Fruit fly (Drosophila melanogaster) whole organism, prepupa: ENCODE results near the gene Mst77F.

Experiments used
- Blimp-1 ChIP-seq: fragments of 200-800 bp; sonication (Bioruptor generic); optimal IDR thresholded peaks from 3 replicates; lab custom pipeline; 2017; ENCODE audit warnings: missing biosample characterization, missing genetic modification characterization, mild to moderate bottlenecking, moderate library complexity, missing genetic modification reagents
- CG10631 ChIP-seq: fragments of 200-800 bp; sonication (Bioruptor generic); optimal IDR thresholded peaks from 2 replicates; lab custom pipeline; 2016; ENCODE audit warnings: missing biosample characterization, missing genetic modification characterization
- CG10669 ChIP-seq: fragments of 200-800 bp; sonication (Bioruptor generic); optimal IDR thresholded peaks from 3 replicates; lab custom pipeline; 2018; ENCODE audit warnings: missing biosample characterization, mild to moderate bottlenecking, missing genetic modification characterization, moderate library complexity
- CG11294 ChIP-seq: fragments of 200-800 bp; sonication (Bioruptor generic); IDR thresholded peaks from 2 replicates; pipeline ENCODE4 v1.3.6; 2022; ENCODE audit warnings: missing biosample characterization, missing genetic modification characterization
- CG11762 ChIP-seq: fragments of 200-800 bp; sonication (Bioruptor generic); optimal IDR thresholded peaks from 3 replicates; lab custom pipeline; 2016; ENCODE audit warnings: missing biosample characterization, missing genetic modification characterization; ENCODE audit not compliant: insufficient read depth
- CG11902 ChIP-seq: fragments of 200-800 bp; sonication (Bioruptor generic); optimal IDR thresholded peaks from 3 replicates; lab custom pipeline; 2016; ENCODE audit warnings: missing biosample characterization, missing genetic modification characterization
- CG3032 ChIP-seq: fragments of 200-800 bp; optimal IDR thresholded peaks from 2 replicates; lab custom pipeline; 2019; ENCODE audit warnings: missing biosample characterization, mild to moderate bottlenecking, missing genetic modification characterization, moderate library complexity
- CG31627 ChIP-seq: fragments of 200-800 bp; sonication (Bioruptor generic); optimal IDR thresholded peaks from 3 replicates; lab custom pipeline; 2016; ENCODE audit warnings: missing biosample characterization, missing genetic modification characterization
- CG34406 ChIP-seq: fragments of 200-800 bp; sonication (Bioruptor generic); optimal IDR thresholded peaks from 3 replicates; lab custom pipeline; 2016; ENCODE audit warnings: missing biosample characterization, missing genetic modification characterization
- CG6163 ChIP-seq: fragments of 200-800 bp; sonication (Bioruptor generic); IDR thresholded peaks from 3 replicates; pipeline ENCODE4 v1.3.6; 2022; ENCODE audit warnings: missing biosample characterization, missing genetic modification characterization
- CG6808 ChIP-seq: fragments of 200-800 bp; sonication (Bioruptor generic); optimal IDR thresholded peaks from 3 replicates; lab custom pipeline; 2017; ENCODE audit warnings: missing biosample characterization, missing genetic modification characterization, mild to moderate bottlenecking, moderate library complexity, missing genetic modification reagents
- CG6854 ChIP-seq: fragments of 200-800 bp; sonication (Bioruptor generic); optimal IDR thresholded peaks from 2 replicates; lab custom pipeline; 2017; ENCODE audit warnings: missing biosample characterization, mild to moderate bottlenecking, missing genetic modification characterization
- CG7368 ChIP-seq: fragments of 200-800 bp; sonication (Bioruptor generic); optimal IDR thresholded peaks from 3 replicates; lab custom pipeline; 2016; ENCODE audit warnings: missing biosample characterization, missing genetic modification characterization
- CG8319 ChIP-seq: fragments of 200-800 bp; sonication (Bioruptor generic); optimal IDR thresholded peaks from 3 replicates; lab custom pipeline; 2016; ENCODE audit warnings: missing biosample characterization, missing genetic modification characterization
- CG8632 ChIP-seq: fragments of 200-800 bp; sonication (Bioruptor generic); optimal IDR thresholded peaks from 3 replicates; lab custom pipeline; 2016; ENCODE audit warnings: missing biosample characterization, missing genetic modification characterization
- CG9139 ChIP-seq: fragments of 200-800 bp; sonication (Bioruptor generic); optimal IDR thresholded peaks from 3 replicates; lab custom pipeline; 2017; ENCODE audit warnings: missing biosample characterization, mild to moderate bottlenecking, missing genetic modification characterization
- Eip75B ChIP-seq: fragments of 200-800 bp; sonication (Bioruptor generic); optimal IDR thresholded peaks from 3 replicates; lab custom pipeline; 2016; ENCODE audit warnings: missing biosample characterization, missing genetic modification characterization
- Eip93F ChIP-seq: fragments of 200-800 bp; sonication (Bioruptor generic); optimal IDR thresholded peaks from 2 replicates; lab custom pipeline; 2016; ENCODE audit warnings: missing biosample characterization, mild to moderate bottlenecking, missing genetic modification characterization
- Ets21C ChIP-seq: fragments of 200-800 bp; sonication (Bioruptor generic); optimal IDR thresholded peaks from 3 replicates; lab custom pipeline; 2016; ENCODE audit warnings: missing biosample characterization, missing genetic modification characterization
- Ets96B ChIP-seq: fragments of 200-800 bp; optimal IDR thresholded peaks from 2 replicates; lab custom pipeline; 2019; ENCODE audit warnings: missing biosample characterization, mild to moderate bottlenecking, missing genetic modification characterization, moderate library complexity
- Gug ChIP-seq: fragments of 200-800 bp; sonication (Bioruptor generic); IDR thresholded peaks from 2 replicates; pipeline ENCODE4 v1.3.6; 2022; ENCODE audit warnings: missing biosample characterization, missing genetic modification characterization
- Hr38 ChIP-seq: sonication (Bioruptor generic); optimal IDR thresholded peaks from 2 replicates; lab custom pipeline; 2016; ENCODE audit warnings: missing biosample characterization, missing genetic modification characterization
- Hr4 ChIP-seq: fragments of 200-800 bp; sonication (Bioruptor generic); optimal IDR thresholded peaks from 3 replicates; lab custom pipeline; 2016; ENCODE audit warnings: missing biosample characterization, missing genetic modification characterization
- Met ChIP-seq: fragments of 200-800 bp; sonication (Bioruptor generic); optimal IDR thresholded peaks from 3 replicates; lab custom pipeline; 2016; ENCODE audit warnings: missing biosample characterization, missing genetic modification characterization
- OdsH ChIP-seq: fragments of 200-800 bp; sonication (Bioruptor generic); optimal IDR thresholded peaks from 3 replicates; lab custom pipeline; 2016; ENCODE audit warnings: missing biosample characterization, missing genetic modification characterization
- Smox ChIP-seq: fragments of 200-800 bp; sonication (Bioruptor generic); optimal IDR thresholded peaks from 3 replicates; lab custom pipeline; 2016; ENCODE audit warnings: missing biosample characterization, missing genetic modification characterization
- Sox102F ChIP-seq: fragments of 200-800 bp; sonication (Bioruptor generic); optimal IDR thresholded peaks from 2 replicates; lab custom pipeline; 2016; ENCODE audit warnings: missing biosample characterization, mild to moderate bottlenecking, missing genetic modification characterization
- Sox14 ChIP-seq: fragments of 200-800 bp; sonication (Bioruptor generic); optimal IDR thresholded peaks from 3 replicates; lab custom pipeline; 2016; ENCODE audit warnings: missing biosample characterization, missing genetic modification characterization
- Sox15 ChIP-seq: fragments of 200-800 bp; sonication (Bioruptor generic); optimal IDR thresholded peaks from 3 replicates; lab custom pipeline; 2016; ENCODE audit warnings: missing biosample characterization, missing genetic modification characterization
- achi ChIP-seq: fragments of 200-800 bp; sonication (Bioruptor generic); optimal IDR thresholded peaks from 3 replicates; lab custom pipeline; 2016; ENCODE audit warnings: missing biosample characterization, missing genetic modification characterization
- acj6 ChIP-seq: fragments of 200-800 bp; sonication (Bioruptor generic); optimal IDR thresholded peaks from 3 replicates; lab custom pipeline; 2016; ENCODE audit warnings: missing biosample characterization, missing genetic modification characterization
- cyc ChIP-seq: fragments of 200-800 bp; sonication (Bioruptor generic); optimal IDR thresholded peaks from 3 replicates; lab custom pipeline; 2016; ENCODE audit warnings: missing biosample characterization, missing genetic modification characterization
- dac ChIP-seq: fragments of 200-800 bp; sonication (Bioruptor generic); optimal IDR thresholded peaks from 2 replicates; lab custom pipeline; 2017; ENCODE audit warnings: missing biosample characterization, mild to moderate bottlenecking, missing genetic modification characterization
- eg ChIP-seq: fragments of 200-800 bp; sonication (Bioruptor generic); IDR thresholded peaks from 3 replicates; pipeline ENCODE4 v1.3.6; 2022; ENCODE audit warnings: missing biosample characterization, missing genetic modification characterization
- esn ChIP-seq: fragments of 200-800 bp; sonication (Bioruptor generic); optimal IDR thresholded peaks from 2 replicates; lab custom pipeline; 2016; ENCODE audit warnings: missing biosample characterization, mild to moderate bottlenecking, missing genetic modification characterization, moderate library complexity
- fd59A ChIP-seq: fragments of 200-800 bp; sonication (Bioruptor generic); optimal IDR thresholded peaks from 2 replicates; lab custom pipeline; 2017; ENCODE audit warnings: missing biosample characterization, mild to moderate bottlenecking, missing genetic modification characterization, missing genetic modification reagents
- fd85E ChIP-seq: fragments of 200-800 bp; sonication (Bioruptor generic); optimal IDR thresholded peaks from 3 replicates; lab custom pipeline; 2016; ENCODE audit warnings: missing biosample characterization, missing genetic modification characterization
- fkh ChIP-seq: fragments of 200-800 bp; sonication (Bioruptor generic); optimal IDR thresholded peaks from 3 replicates; lab custom pipeline; 2017; ENCODE audit warnings: missing biosample characterization, mild to moderate bottlenecking, missing genetic modification characterization, moderate library complexity
- lz ChIP-seq: fragments of 200-800 bp; sonication (Bioruptor generic); optimal IDR thresholded peaks from 3 replicates; lab custom pipeline; 2016; ENCODE audit warnings: missing biosample characterization, missing genetic modification characterization
- net ChIP-seq: fragments of 200-800 bp; sonication (Bioruptor generic); optimal IDR thresholded peaks from 3 replicates; lab custom pipeline; 2016; ENCODE audit warnings: missing biosample characterization, missing genetic modification characterization
- pdm3 ChIP-seq: fragments of 200-800 bp; sonication (Bioruptor generic); optimal IDR thresholded peaks from 3 replicates; lab custom pipeline; 2016; ENCODE audit warnings: missing biosample characterization, missing genetic modification characterization
- spab ChIP-seq: fragments of 200-800 bp; sonication (Bioruptor generic); optimal IDR thresholded peaks from 2 replicates; lab custom pipeline; 2017; ENCODE audit warnings: missing biosample characterization, mild to moderate bottlenecking, missing genetic modification characterization, missing genetic modification reagents
- svp ChIP-seq: fragments of 200-800 bp; sonication (Bioruptor generic); peaks from one replicate; lab custom pipeline; 2016; ENCODE audit warnings: missing biosample characterization, missing genetic modification characterization
- vri ChIP-seq: fragments of 200-800 bp; sonication (Bioruptor generic); optimal IDR thresholded peaks from 3 replicates; lab custom pipeline; 2016; ENCODE audit warnings: missing biosample characterization, mild to moderate bottlenecking, missing genetic modification characterization

The Mst77F gene

dm6 chr3L:20771891-20772646 lies 45.8 kb downstream of the Mst77F start (continued):
- peak; percentile 88 for TF ChIP-seq CG6163 (GFP tag; lab: Robert Waterston, UW)
- TF ChIP-seq fd85E = no peak
- TF ChIP-seq CG6808 (GFP tag; lab: Kevin White, UChicago) = peak; percentile 63
- TF ChIP-seq fd59A = peak; percentile 53
- TF ChIP-seq CG11902 (GFP tag; lab: Kevin White, UChicago) = peak; percentile 56
- TF ChIP-seq Sox14 = peak; percentile 84
- peak; percentile 86 for TF ChIP-seq Hr4 (GFP tag; lab: Kevin White, UChicago)
- TF ChIP-seq svp (GFP tag; lab: Kevin White, UChicago) = peak; percentile 91
- TF ChIP-seq CG8632 (GFP tag; lab: Kevin White, UChicago) = peak; percentile 78
- peak; percentile 86 for TF ChIP-seq pdm3 (GFP tag; lab: Kevin White, UChicago)
- peak; percentile 79 for TF ChIP-seq CG31627 (GFP tag; lab: Kevin White, UChicago)
- peak; percentile 87 for TF ChIP-seq Met
- peak; percentile 83 for TF ChIP-seq achi (GFP tag; lab: Kevin White, UChicago)
- peak; percentile 83 for TF ChIP-seq Smox (GFP tag; lab: Kevin White, UChicago)
- peak; percentile 62 for TF ChIP-seq CG8319
- peak; percentile 8 for TF ChIP-seq fkh (GFP tag; lab: Kevin White, UChicago)
- peak; percentile 85 for TF ChIP-seq lz (GFP tag; lab: Kevin White, UChicago)
- peak; percentile 57 for TF ChIP-seq Sox15 (GFP tag; lab: Kevin White, UChicago)
- no peak for TF ChIP-seq Hr38 (GFP tag; lab: Kevin White, UChicago)
- peak; percentile 65 for TF ChIP-seq spab (GFP tag; lab: Kevin White, UChicago)
- peak; percentile 85 for TF ChIP-seq Eip75B
- peak; percentile 79 for TF ChIP-seq Ets96B (tag; lab: Kevin White, UChicago)
- TF ChIP-seq esn (GFP tag; lab: Kevin White, UChicago) = peak; percentile 86
- peak; percentile 84 for TF ChIP-seq CG10669 (GFP tag; lab: Kevin White, UChicago)
- TF ChIP-seq acj6 (GFP tag; lab: Kevin White, UChicago) = peak; percentile 79
- TF ChIP-seq CG3032 (tag; lab: Kevin White, UChicago) = peak; percentile 72
- TF ChIP-seq cyc = peak; percentile 76
- peak; percentile 72 for TF ChIP-seq CG10631 (GFP tag; lab: Kevin White, UChicago)

- TF ChIP-seq CG10631 (GFP tag; lab: Kevin White, UChicago) (peak; percentile 76), Sox14 (peak; percentile 13), Smox (GFP tag; lab: Kevin White, UChicago) (peak; percentile 51), CG6808 (GFP tag; lab: Kevin White, UChicago) (no peak), cyc (peak; percentile 29), CG6854 (GFP tag; lab: Kevin White, UChicago) (no peak), Ets21C (GFP tag; lab: Kevin White, UChicago) (peak; percentile 12), CG7368 (GFP tag; lab: Kevin White, UChicago) (no peak), CG11294 (GFP tag; lab: Robert Waterston, UW) (no peak), Gug (GFP tag; lab: Robert Waterston, UW) (0 out of 2 replicates have a peak, but pooled peaks have one; percentile 17), vri (no peak), CG9139 (no peak), dac (no peak), CG8632 (GFP tag; lab: Kevin White, UChicago) (peak; percentile 58), CG11902 (GFP tag; lab: Kevin White, UChicago) (peak; percentile 24), svp (GFP tag; lab: Kevin White, UChicago) (no peak), esn (GFP tag; lab: Kevin White, UChicago) (peak; percentile 58), eg (GFP tag; lab: Robert Waterston, UW) (peak; percentile 36; the same call in 1 of the 3 replicates), CG3032 (tag; lab: Kevin White, UChicago) (peak; percentile 47), Sox15 (GFP tag; lab: Kevin White, UChicago) (peak; percentile 25), CG11762 (GFP tag; lab: Kevin White, UChicago) (peak; percentile 49), CG8319 (no peak), fd85E (no peak), Eip93F (no peak), CG10669 (GFP tag; lab: Kevin White, UChicago) (no peak), CG31627 (GFP tag; lab: Kevin White, UChicago) (peak; percentile 18), OdsH (GFP tag; lab: Kevin White, UChicago) (peak; percentile 60), Sox102F (GFP tag; lab: Kevin White, UChicago) (peak; percentile 54), acj6 (GFP tag; lab: Kevin White, UChicago) (peak; percentile 66), Blimp-1 (GFP tag; lab: Kevin White, UChicago) (no peak), CG34406 (GFP tag; lab: Kevin White, UChicago) (peak; percentile 57), net (GFP tag; lab: Kevin White, UChicago) (peak; percentile 15), achi (GFP tag; lab: Kevin White, UChicago) (peak; percentile 59)
Observed at dm6 chr3L:20771001-20771890, 46.6 kb downstream of the Mst77F start, which contains the start of the genes CG4042 and Pitslre. Gene CG4042, minus strand, starts transcription at chr3L:20771507. Gene Pitslre, plus strand, starts transcription at chr3L:20771528.
